Worm (Caenorhabditis elegans) whole organism, mixed stage, embryonic: ENCODE results near the gene lias-1.
A peak's percentile ranks its signal among the peaks of the same experiment; 100 is the strongest.

Experiments
- ceh-83 ChIP-seq: fragments of 200-800 bp; sonication (Bioruptor generic); optimal IDR thresholded peaks from 2 replicates; lab custom pipeline; 2018; ENCODE audit warnings: mild to moderate bottlenecking, missing genetic modification characterization, missing compliant biosample characterization
- cnd-1 ChIP-seq: fragments of 200-800 bp; sonication (Bioruptor generic); optimal IDR thresholded peaks from 2 replicates; lab custom pipeline; 2018; ENCODE audit warnings: mild to moderate bottlenecking, missing genetic modification characterization, missing compliant biosample characterization
- elt-3 ChIP-seq: fragments of 150-350 bp; optimal IDR thresholded peaks from 2 replicates; lab custom pipeline; 2014; ENCODE audit warnings: missing biosample characterization, missing genetic modification characterization
- nhr-12 ChIP-seq: fragments of 150-350 bp; optimal IDR thresholded peaks from 2 replicates; lab custom pipeline; 2014; ENCODE audit warnings: missing biosample characterization, missing genetic modification characterization
- snpc-4 ChIP-seq: fragments of 150-350 bp; optimal IDR thresholded peaks from 2 replicates; lab custom pipeline; 2014; ENCODE audit warnings: missing biosample characterization, missing genetic modification characterization
- unc-120 ChIP-seq: sonication (generic microtip); optimal IDR thresholded peaks from 2 replicates; lab custom pipeline; 2017; ENCODE audit warnings: missing genetic modification characterization, missing compliant biosample characterization; ENCODE audit not compliant: poor library complexity, severe bottlenecking
- unc-62 ChIP-seq: fragments of 150-350 bp; optimal IDR thresholded peaks from 2 replicates; lab custom pipeline; 2014; ENCODE audit warnings: missing biosample characterization, missing genetic modification reagents, missing genetic modification characterization
- ztf-11 ChIP-seq: fragments of 150-350 bp; optimal IDR thresholded peaks from 2 replicates; lab custom pipeline; 2014; ENCODE audit warnings: missing biosample characterization, missing genetic modification characterization

DNA sequence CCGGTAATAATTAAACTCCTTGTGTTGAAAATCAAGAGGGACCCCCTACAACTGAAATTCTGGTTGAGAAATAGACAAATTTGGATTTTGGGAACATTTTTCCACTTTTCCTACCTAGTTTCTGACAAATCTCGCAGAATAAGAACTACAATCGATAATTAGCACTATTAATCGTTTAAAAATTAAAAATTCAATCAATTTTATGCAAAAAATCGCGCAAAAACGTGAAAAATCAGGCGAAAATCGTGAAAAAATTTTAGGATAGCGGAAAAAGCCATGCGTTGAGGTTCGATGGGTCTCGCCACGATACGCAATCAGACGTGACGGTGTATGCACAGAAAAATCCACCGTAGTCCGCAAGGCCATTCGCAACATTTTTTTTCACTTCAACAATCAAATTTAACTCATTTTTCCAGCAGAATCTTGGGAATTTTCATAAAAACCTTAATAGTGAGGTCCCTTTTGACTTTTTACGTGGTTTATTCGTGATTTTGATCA is at the start of gene lias-1:
- TF ChIP-seq ceh-83 (GFP tag; lab: Kevin White, UChicago) (no peak), unc-62 (GFP tag; lab: Kevin White, UChicago) (no peak), snpc-4 (tag; lab: Kevin White, UChicago) (no peak), cnd-1 (no peak), ztf-11 (tag; lab: Kevin White, UChicago) (peak; percentile 15), nhr-12 (tag; lab: Kevin White, UChicago) (no peak), elt-3 (no peak), unc-120 (tag; lab: Kevin White, UChicago) (peak; percentile 58)
